Worm (Caenorhabditis elegans) whole organism, mixed stage, embryonic: ENCODE results near the gene C08E3.1.

Experiments used
- M03D4.4 ChIP-seq: sonication (generic microtip); optimal IDR thresholded peaks from 2 replicates; lab custom pipeline; 2017; ENCODE audit warnings: mild to moderate bottlenecking, missing genetic modification characterization, missing compliant biosample characterization
- blmp-1 ChIP-seq: fragments of 150-350 bp; optimal IDR thresholded peaks from 2 replicates; lab custom pipeline; 2014; ENCODE audit warnings: missing biosample characterization, missing genetic modification characterization
- ceh-39 ChIP-seq: fragments of 150-350 bp; optimal IDR thresholded peaks from 2 replicates; lab custom pipeline; 2014; ENCODE audit warnings: missing biosample characterization, missing genetic modification characterization
- ceh-43 ChIP-seq: fragments of 200-800 bp; sonication (Bioruptor generic); optimal IDR thresholded peaks from 2 replicates; lab custom pipeline; 2018; ENCODE audit warnings: mild to moderate bottlenecking, missing genetic modification characterization, moderate library complexity, missing compliant biosample characterization
- ceh-83 ChIP-seq: fragments of 200-800 bp; sonication (Bioruptor generic); optimal IDR thresholded peaks from 2 replicates; lab custom pipeline; 2018; ENCODE audit warnings: mild to moderate bottlenecking, missing genetic modification characterization, missing compliant biosample characterization
- cnd-1 ChIP-seq: fragments of 200-800 bp; sonication (Bioruptor generic); optimal IDR thresholded peaks from 2 replicates; lab custom pipeline; 2018; ENCODE audit warnings: mild to moderate bottlenecking, missing genetic modification characterization, missing compliant biosample characterization
- drap-1 ChIP-seq: fragments of 200-800 bp; sonication (Bioruptor generic); optimal IDR thresholded peaks from 3 replicates; lab custom pipeline; 2018; ENCODE audit warnings: mild to moderate bottlenecking, missing genetic modification characterization, missing compliant biosample characterization
- elt-1 ChIP-seq: sonication (generic microtip); optimal IDR thresholded peaks from 2 replicates; lab custom pipeline; 2017; ENCODE audit warnings: missing genetic modification characterization, mild to moderate bottlenecking, missing compliant biosample characterization, antibody characterized with exemption, moderate library complexity, borderline replicate concordance; ENCODE audit not compliant: insufficient read depth
- elt-3 ChIP-seq: fragments of 150-350 bp; optimal IDR thresholded peaks from 2 replicates; lab custom pipeline; 2014; ENCODE audit warnings: missing biosample characterization, missing genetic modification characterization
- flh-1 ChIP-seq: fragments of 200-800 bp; sonication (Bioruptor generic); optimal IDR thresholded peaks from 2 replicates; lab custom pipeline; 2018; ENCODE audit warnings: mild to moderate bottlenecking, missing genetic modification characterization, moderate library complexity, missing compliant biosample characterization
- ham-2 ChIP-seq: fragments of 200-800 bp; sonication (Bioruptor generic); optimal IDR thresholded peaks from 2 replicates; lab custom pipeline; 2018; ENCODE audit warnings: mild to moderate bottlenecking, missing genetic modification characterization, missing compliant biosample characterization
- hlh-1 ChIP-seq: fragments of 150-350 bp; optimal IDR thresholded peaks from 2 replicates; lab custom pipeline; 2014; ENCODE audit warnings: missing biosample characterization, missing genetic modification reagents, missing genetic modification characterization
- lin-13 ChIP-seq: fragments of 150-350 bp; optimal IDR thresholded peaks from 2 replicates; lab custom pipeline; 2014; ENCODE audit warnings: missing biosample characterization, missing genetic modification characterization
- lin-32 ChIP-seq: fragments of 200-800 bp; sonication (Bioruptor generic); optimal IDR thresholded peaks from 2 replicates; lab custom pipeline; 2018; ENCODE audit warnings: mild to moderate bottlenecking, missing genetic modification characterization, missing compliant biosample characterization
- lsy-2 ChIP-seq: fragments of 150-350 bp; optimal IDR thresholded peaks from 2 replicates; lab custom pipeline; 2014; ENCODE audit warnings: missing biosample characterization, missing genetic modification characterization
- mab-5 ChIP-seq: fragments of 150-350 bp; optimal IDR thresholded peaks from 2 replicates; lab custom pipeline; 2014; ENCODE audit warnings: missing biosample characterization, missing genetic modification characterization
- mep-1 ChIP-seq: fragments of 150-350 bp; optimal IDR thresholded peaks from 2 replicates; lab custom pipeline; 2017; ENCODE audit warnings: missing biosample characterization, missing genetic modification reagents, missing genetic modification characterization, inconsistent platforms
- mls-2 ChIP-seq: sonication (generic microtip); optimal IDR thresholded peaks from 2 replicates; lab custom pipeline; 2016; ENCODE audit warnings: mild to moderate bottlenecking, missing genetic modification characterization, moderate library complexity, missing compliant biosample characterization
- nhr-12 ChIP-seq: fragments of 150-350 bp; optimal IDR thresholded peaks from 2 replicates; lab custom pipeline; 2014; ENCODE audit warnings: missing biosample characterization, missing genetic modification characterization
- nhr-2 ChIP-seq: fragments of 150-350 bp; optimal IDR thresholded peaks from 2 replicates; lab custom pipeline; 2014; ENCODE audit warnings: missing biosample characterization, missing genetic modification characterization
- nhr-237 ChIP-seq: fragments of 150-350 bp; optimal IDR thresholded peaks from 2 replicates; lab custom pipeline; 2014; ENCODE audit warnings: missing biosample characterization, missing genetic modification characterization
- nhr-28 ChIP-seq: fragments of 150-350 bp; optimal IDR thresholded peaks from 2 replicates; lab custom pipeline; 2014; ENCODE audit warnings: missing biosample characterization, missing genetic modification characterization
- nhr-76 ChIP-seq: sonication (generic microtip); optimal IDR thresholded peaks from 2 replicates; lab custom pipeline; 2017; ENCODE audit warnings: missing biosample characterization, missing genetic modification characterization
- pha-4 ChIP-seq: fragments of 150-350 bp; optimal IDR thresholded peaks from 2 replicates; lab custom pipeline; 2018; ENCODE audit warnings: missing biosample characterization, missing genetic modification reagents, missing genetic modification characterization
- sem-2 ChIP-seq: fragments of 200-800 bp; sonication (Bioruptor generic); optimal IDR thresholded peaks from 2 replicates; lab custom pipeline; 2018; ENCODE audit warnings: mild to moderate bottlenecking, missing genetic modification characterization, missing compliant biosample characterization
- snpc-4 ChIP-seq: fragments of 150-350 bp; optimal IDR thresholded peaks from 2 replicates; lab custom pipeline; 2014; ENCODE audit warnings: missing biosample characterization, missing genetic modification characterization
- sptf-1 ChIP-seq: sonication (generic microtip); optimal IDR thresholded peaks from 2 replicates; lab custom pipeline; 2017; ENCODE audit warnings: mild to moderate bottlenecking, missing genetic modification characterization, moderate library complexity, missing compliant biosample characterization
- unc-120 ChIP-seq: sonication (generic microtip); optimal IDR thresholded peaks from 2 replicates; lab custom pipeline; 2017; ENCODE audit warnings: missing genetic modification characterization, missing compliant biosample characterization; ENCODE audit not compliant: poor library complexity, severe bottlenecking
- unc-39 ChIP-seq: fragments of 150-350 bp; optimal IDR thresholded peaks from 2 replicates; lab custom pipeline; 2014; ENCODE audit warnings: missing biosample characterization, missing genetic modification characterization
- ztf-11 ChIP-seq: fragments of 150-350 bp; optimal IDR thresholded peaks from 2 replicates; lab custom pipeline; 2014; ENCODE audit warnings: missing biosample characterization, missing genetic modification characterization

Gene C08E3.1

DNA sequence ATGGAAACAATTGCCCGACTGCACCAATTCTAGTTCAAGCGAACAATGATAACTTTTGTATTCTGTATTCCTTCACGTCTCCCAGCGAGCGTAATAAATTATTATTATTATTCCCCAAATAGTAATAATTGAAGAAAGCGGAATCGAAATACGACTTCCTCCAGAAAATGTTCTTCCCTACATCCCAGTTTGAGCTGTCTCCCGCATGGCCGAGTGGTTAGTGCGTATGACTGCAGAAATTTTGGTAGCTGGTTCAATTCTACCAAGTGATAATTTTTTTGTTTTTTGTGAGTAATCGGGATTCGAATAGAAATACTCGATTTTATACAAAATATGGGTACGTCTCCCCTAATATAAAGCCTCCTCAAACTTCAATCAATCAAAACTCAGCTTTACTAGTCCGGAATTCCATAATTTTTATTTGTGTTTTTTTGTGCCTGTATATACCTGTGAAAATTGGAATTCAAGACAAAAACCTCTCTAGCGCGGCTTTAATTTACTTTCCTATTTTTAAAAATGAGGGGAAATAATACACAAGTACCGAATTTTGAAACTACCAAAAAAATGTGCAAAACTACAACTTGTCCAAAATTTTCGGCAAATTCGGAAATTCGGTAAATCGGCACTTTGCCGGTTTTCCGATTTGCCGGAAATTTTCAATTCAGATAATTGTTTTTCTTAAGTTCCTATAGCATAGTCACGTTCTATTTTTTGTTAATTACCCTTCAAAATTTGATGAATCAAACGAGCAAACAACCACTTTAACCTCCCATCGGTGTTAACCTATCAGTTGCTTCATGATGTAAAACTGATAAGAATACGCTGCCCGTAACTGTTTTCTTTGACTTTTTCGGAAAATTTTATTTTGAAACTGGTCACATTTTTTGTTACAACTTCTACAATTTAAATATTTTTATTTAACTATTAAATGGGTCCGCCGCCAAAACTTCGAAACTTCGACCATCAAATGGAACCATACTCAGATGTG is 36.2 kb upstream of the C08E3.1 start, which contains the start of gene bath-46:
Gene bath-46 (plus strand): TSS at position 806 of the 988 bp plus-strand sequence.
- TF ChIP-seq nhr-76 (tag; lab: Kevin White, UChicago) (no peak), ceh-43 (GFP tag; lab: Kevin White, UChicago) (no peak), unc-39 (no peak), mab-5 (no peak), lin-32 (GFP tag; lab: Kevin White, UChicago) (no peak), pha-4 (no peak), nhr-237 (tag; lab: Kevin White, UChicago) (no peak), drap-1 (no peak), cnd-1 (no peak), mls-2 (tag; lab: Kevin White, UChicago) (no peak), elt-1 (tag; lab: Kevin White, UChicago) (no peak), lin-13 (tag; lab: Kevin White, UChicago) (no peak), nhr-2 (no peak), flh-1 (GFP tag; lab: Kevin White, UChicago) (no peak), lsy-2 (tag; lab: Kevin White, UChicago) (no peak)
- TF ChIP-seq, all 35 proteins: peak for 0

DNA sequence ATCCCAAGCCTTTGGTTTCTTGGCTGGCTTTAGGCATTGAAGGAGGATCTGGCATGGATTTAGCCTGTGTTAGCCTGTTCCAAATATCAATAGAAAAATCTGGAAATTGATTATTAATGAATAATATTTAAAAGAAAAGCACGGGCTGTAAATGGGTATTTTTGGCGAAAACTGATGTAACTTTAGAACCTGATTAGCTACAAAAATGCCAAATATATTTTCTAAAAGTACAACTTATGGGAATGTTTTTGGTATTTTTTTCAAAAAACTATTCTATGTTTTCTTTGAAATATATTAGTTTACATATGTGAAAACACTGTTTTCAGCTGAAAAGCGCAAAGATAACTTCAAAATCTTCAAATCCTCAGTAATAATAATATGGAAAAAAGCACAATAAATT is 32.9 kb upstream of the C08E3.1 start, which contains the start of gene bath-26:
Gene bath-26 (minus strand): TSS at position 101 of the 400 bp plus-strand sequence.
- TF ChIP-seq ztf-11, result no peak
- no peak for TF ChIP-seq unc-39
- no peak for TF ChIP-seq elt-3 (tag; lab: Kevin White, UChicago)
- no peak for TF ChIP-seq sptf-1 (tag; lab: Kevin White, UChicago)
- no peak for TF ChIP-seq cnd-1

DNA sequence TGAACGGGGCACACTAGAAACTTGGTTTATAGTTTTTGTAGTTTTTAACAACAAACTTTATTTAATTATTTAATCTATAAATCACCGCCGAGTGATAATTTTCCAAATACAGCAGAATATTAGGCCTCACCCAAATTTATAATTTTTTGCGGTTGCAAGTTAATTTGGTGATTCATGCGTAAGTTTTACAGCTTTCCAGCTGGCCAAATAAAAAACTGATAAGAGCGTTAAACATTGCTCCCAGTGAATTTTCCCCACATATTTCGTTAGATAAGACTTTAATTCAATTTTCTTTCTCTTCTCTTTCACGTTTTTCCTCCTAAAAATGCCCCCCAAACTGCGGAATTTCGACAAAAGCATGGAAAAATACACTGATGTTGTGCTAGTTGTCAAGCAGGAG is 32.1 kb upstream of the C08E3.1 start, which contains the start of gene bath-47:
Gene bath-47 (plus strand): TSS at position 305 of the 400 bp plus-strand sequence.
- TF ChIP-seq ceh-43 (GFP tag; lab: Kevin White, UChicago) (no peak), hlh-1 (tag; lab: Kevin White, UChicago) (no peak), ceh-39 (tag; lab: Kevin White, UChicago) (no peak), nhr-28 (tag; lab: Kevin White, UChicago) (no peak), unc-39 (no peak), ceh-83 (GFP tag; lab: Kevin White, UChicago) (no peak), mep-1 (no peak), cnd-1 (no peak), unc-120 (tag; lab: Kevin White, UChicago) (no peak), ham-2 (GFP tag; lab: Kevin White, UChicago) (no peak), snpc-4 (tag; lab: Kevin White, UChicago) (no peak), mls-2 (tag; lab: Kevin White, UChicago) (no peak), sem-2 (GFP tag; lab: Kevin White, UChicago) (no peak), pha-4 (no peak), nhr-12 (tag; lab: Kevin White, UChicago) (no peak), nhr-2 (no peak), sptf-1 (tag; lab: Kevin White, UChicago) (no peak)

DNA sequence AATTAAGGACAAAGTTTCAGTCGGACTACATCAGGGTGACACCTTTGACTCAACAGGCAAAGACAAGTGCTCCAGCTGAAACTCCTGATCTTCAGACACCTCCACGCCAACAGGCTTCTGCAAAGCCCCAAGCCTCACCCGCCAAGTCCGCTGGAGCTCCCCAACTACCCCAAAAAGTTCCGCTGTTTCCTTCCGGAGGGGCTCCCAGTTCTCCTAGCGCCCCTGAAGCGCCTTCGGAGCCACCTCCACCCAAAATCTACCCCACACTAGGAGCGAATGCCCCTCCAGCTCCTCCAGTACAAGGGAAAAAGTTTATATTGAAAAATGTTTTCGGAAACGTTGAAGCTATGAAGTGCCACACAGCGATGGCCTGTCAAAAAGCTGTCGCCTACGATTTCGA is 30.5 kb upstream of the C08E3.1 start:
- TF ChIP-seq M03D4.4 (tag; lab: Kevin White, UChicago) (no peak), ceh-43 (GFP tag; lab: Kevin White, UChicago) (no peak), lsy-2 (tag; lab: Kevin White, UChicago) (no peak), nhr-2 (no peak), blmp-1 (no peak), sptf-1 (tag; lab: Kevin White, UChicago) (no peak), flh-1 (GFP tag; lab: Kevin White, UChicago) (no peak), mep-1 (no peak), ztf-11 (no peak), nhr-76 (tag; lab: Kevin White, UChicago) (no peak)
- TF ChIP-seq, all 35 proteins: peak for 0

DNA sequence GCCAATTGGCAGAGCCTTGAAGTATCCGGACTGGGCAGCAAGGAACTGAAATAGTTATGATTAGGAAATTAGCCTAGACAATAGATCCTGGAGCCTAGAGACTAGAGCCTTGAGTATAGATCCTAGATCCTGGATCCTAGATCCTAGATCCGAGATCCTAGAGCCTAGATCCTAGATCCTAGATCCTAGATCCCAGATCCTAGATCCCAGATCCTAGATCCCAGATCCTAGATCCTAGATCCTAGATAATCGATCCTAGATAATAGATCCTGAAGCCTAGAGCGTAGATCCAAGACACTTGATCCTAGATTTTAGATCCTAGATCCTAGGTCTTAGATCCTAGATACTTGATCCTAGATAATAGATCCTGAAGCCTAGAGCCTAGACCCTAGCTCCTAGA is 28.6 kb upstream of the C08E3.1 start:
- no peak for TF ChIP-seq nhr-28 (tag; lab: Kevin White, UChicago)
- TF ChIP-seq elt-1 (tag; lab: Kevin White, UChicago), result peak; percentile 73
